Fruit fly (Drosophila melanogaster) whole organism, embryonic: Measurements from ENCODE around the gene TbCMF46.

Experiments used
- Ada2b ChIP-seq: fragments of 200-800 bp; sonication (Bioruptor generic); IDR thresholded peaks from 2 replicates; pipeline ENCODE4 v1.3.6; 2022; ENCODE audit warnings: missing biosample characterization, missing genetic modification characterization
- B-H2 ChIP-seq: fragments of 200-800 bp; sonication (Bioruptor generic); optimal IDR thresholded peaks from 2 replicates; lab custom pipeline; 2018; ENCODE audit warnings: missing biosample characterization, mild to moderate bottlenecking, missing genetic modification characterization
- CG10321 ChIP-seq: fragments of 200-800 bp; sonication (Bioruptor generic); IDR thresholded peaks from 2 replicates; pipeline ENCODE4 v1.3.6; 2022; ENCODE audit warnings: missing biosample characterization, missing genetic modification characterization
- CG11560 ChIP-seq: fragments of 200-800 bp; sonication (Bioruptor generic); IDR thresholded peaks from 3 replicates; pipeline ENCODE4 v1.3.6; 2022; ENCODE audit warnings: missing biosample characterization, missing genetic modification characterization
- CG13123 ChIP-seq: fragments of 200-800 bp; sonication (Bioruptor generic); optimal IDR thresholded peaks from 2 replicates; lab custom pipeline; 2016; ENCODE audit warnings: missing biosample characterization, missing genetic modification characterization
- CG13287 ChIP-seq: fragments of 200-800 bp; sonication (Bioruptor generic); IDR thresholded peaks from 2 replicates; pipeline ENCODE4 v1.3.6; 2022; ENCODE audit warnings: missing biosample characterization, missing genetic modification characterization; ENCODE audit not compliant: partially characterized antibody
- CG14014 ChIP-seq: fragments of 200-800 bp; sonication (Bioruptor generic); IDR thresholded peaks from 2 replicates; pipeline ENCODE4 v1.3.6; 2022; ENCODE audit warnings: missing biosample characterization, missing genetic modification characterization
- CG14050 ChIP-seq: fragments of 200-800 bp; sonication (Bioruptor generic); IDR thresholded peaks from 3 replicates; pipeline ENCODE4 v1.3.6; 2022; ENCODE audit warnings: missing biosample characterization, missing genetic modification characterization
- CG15601 ChIP-seq: fragments of 200-800 bp; sonication (Bioruptor generic); optimal IDR thresholded peaks from 3 replicates; lab custom pipeline; 2019; ENCODE audit warnings: missing biosample characterization, mild to moderate bottlenecking, missing genetic modification characterization, moderate library complexity
- CG1832 ChIP-seq: fragments of 200-800 bp; sonication (Bioruptor generic); optimal IDR thresholded peaks from 2 replicates; lab custom pipeline; 2017; ENCODE audit warnings: missing biosample characterization, mild to moderate bottlenecking, missing genetic modification characterization, inconsistent platforms
- CG31365 ChIP-seq: fragments of 200-800 bp; sonication (Bioruptor generic); optimal IDR thresholded peaks from 2 replicates; lab custom pipeline; 2018; ENCODE audit warnings: missing biosample characterization, mild to moderate bottlenecking, missing genetic modification characterization
- CG32532 ChIP-seq: fragments of 200-800 bp; sonication (Bioruptor generic); IDR thresholded peaks from 2 replicates; pipeline ENCODE4 v1.3.6; 2022; ENCODE audit warnings: missing biosample characterization, missing genetic modification characterization
- CG3995 ChIP-seq: fragments of 200-800 bp; sonication (Bioruptor generic); optimal IDR thresholded peaks from 3 replicates; lab custom pipeline; 2016; ENCODE audit warnings: missing biosample characterization, missing genetic modification characterization
- CG43689 ChIP-seq: fragments of 200-800 bp; sonication (Bioruptor generic); IDR thresholded peaks from 2 replicates; pipeline ENCODE4 v1.3.6; 2022; ENCODE audit warnings: missing biosample characterization, missing genetic modification characterization
- CG8281 ChIP-seq: fragments of 200-800 bp; sonication (Bioruptor generic); optimal IDR thresholded peaks from 2 replicates; lab custom pipeline; 2018; ENCODE audit warnings: missing biosample characterization, mild to moderate bottlenecking, missing genetic modification characterization, moderate library complexity
- CG8388 ChIP-seq: fragments of 200-800 bp; sonication (Bioruptor generic); optimal IDR thresholded peaks from 2 replicates; lab custom pipeline; 2019; ENCODE audit warnings: missing biosample characterization, mild to moderate bottlenecking, missing genetic modification characterization, moderate library complexity
- Camta ChIP-seq: fragments of 200-800 bp; sonication (Bioruptor generic); optimal IDR thresholded peaks from 2 replicates; lab custom pipeline; 2016; ENCODE audit warnings: missing biosample characterization, missing genetic modification characterization
- Chrac-16 ChIP-seq: fragments of 200-800 bp; sonication (Bioruptor generic); optimal IDR thresholded peaks from 3 replicates; lab custom pipeline; 2016; ENCODE audit warnings: missing biosample characterization, missing genetic modification characterization
- Dad ChIP-seq: fragments of 200-800 bp; sonication (Bioruptor generic); optimal IDR thresholded peaks from 3 replicates; lab custom pipeline; 2016; ENCODE audit warnings: missing biosample characterization, missing genetic modification characterization
- Dbx ChIP-seq: fragments of 200-800 bp; sonication (Bioruptor generic); IDR thresholded peaks from 3 replicates; pipeline ENCODE4 v1.3.6; 2022; ENCODE audit warnings: missing biosample characterization, missing genetic modification characterization
- Doc3 ChIP-seq: fragments of 200-800 bp; sonication (Bioruptor generic); IDR thresholded peaks from 3 replicates; pipeline ENCODE4 v1.3.6; 2022; ENCODE audit warnings: missing biosample characterization, missing genetic modification characterization; ENCODE audit not compliant: partially characterized antibody
- GATAe ChIP-seq: fragments of 200-800 bp; sonication (Bioruptor generic); conservative IDR thresholded peaks from 2 replicates; pipeline ENCODE4 v1.3.6; 2022; ENCODE audit warnings: missing biosample characterization, missing genetic modification characterization
- Gsc ChIP-seq: fragments of 200-800 bp; sonication (Bioruptor generic); IDR thresholded peaks from 2 replicates; pipeline ENCODE4 v1.3.6; 2022; ENCODE audit warnings: missing biosample characterization, missing genetic modification characterization
- Gug ChIP-seq: fragments of 200-800 bp; sonication (Bioruptor generic); IDR thresholded peaks from 4 replicates; pipeline ENCODE4 v1.3.6; 2022; ENCODE audit warnings: missing biosample characterization, missing genetic modification characterization
- HLH54F ChIP-seq: fragments of 200-800 bp; sonication (Bioruptor generic); optimal IDR thresholded peaks from 3 replicates; lab custom pipeline; 2016; ENCODE audit warnings: missing biosample characterization, missing genetic modification characterization
- Hmx ChIP-seq: fragments of 200-800 bp; sonication (Bioruptor generic); optimal IDR thresholded peaks from 2 replicates; lab custom pipeline; 2016; ENCODE audit warnings: missing biosample characterization, missing genetic modification characterization
- Kr ChIP-seq: fragments of 200-800 bp; sonication (Bioruptor generic); optimal IDR thresholded peaks from 2 replicates; lab custom pipeline; 2017; ENCODE audit warnings: missing biosample characterization, mild to moderate bottlenecking, missing genetic modification characterization
- Lim3 ChIP-seq: fragments of 200-800 bp; sonication (Bioruptor generic); IDR thresholded peaks from 2 replicates; pipeline ENCODE4 v1.3.6; 2022; ENCODE audit warnings: missing biosample characterization, missing genetic modification characterization
- MESR4 ChIP-seq: fragments of 200-800 bp; sonication (Bioruptor generic); optimal IDR thresholded peaks from 2 replicates; lab custom pipeline; 2018; ENCODE audit warnings: missing biosample characterization, mild to moderate bottlenecking, missing genetic modification characterization, moderate library complexity
- Med ChIP-seq: fragments of 200-800 bp; sonication (Bioruptor generic); peaks from one replicate; lab custom pipeline; 2016; ENCODE audit warnings: missing biosample characterization, missing genetic modification characterization, mild to moderate bottlenecking, inconsistent platforms, moderate library complexity
- Nf-YB ChIP-seq: fragments of 200-800 bp; sonication (Bioruptor generic); optimal IDR thresholded peaks from 3 replicates; lab custom pipeline; 2019; ENCODE audit warnings: missing biosample characterization, mild to moderate bottlenecking, missing genetic modification characterization, moderate library complexity
- Spps ChIP-seq: fragments of 200-800 bp; sonication (Bioruptor generic); optimal IDR thresholded peaks from 2 replicates; lab custom pipeline; 2018; ENCODE audit warnings: missing biosample characterization, mild to moderate bottlenecking, missing genetic modification characterization
- amos ChIP-seq: fragments of 200-800 bp; sonication (Bioruptor generic); IDR thresholded peaks from 2 replicates; pipeline ENCODE4 v1.3.6; 2022; ENCODE audit warnings: missing biosample characterization, missing genetic modification characterization; ENCODE audit not compliant: partially characterized antibody
- aop ChIP-seq: fragments of 200-800 bp; sonication (Bioruptor generic); IDR thresholded peaks from 2 replicates; pipeline ENCODE4 v1.3.6; 2022; ENCODE audit warnings: missing biosample characterization, missing genetic modification characterization
- az2 ChIP-seq: fragments of 200-800 bp; sonication (Bioruptor generic); optimal IDR thresholded peaks from 3 replicates; lab custom pipeline; 2016; ENCODE audit warnings: missing biosample characterization, missing genetic modification characterization
- bowl ChIP-seq: fragments of 200-800 bp; sonication (Bioruptor generic); IDR thresholded peaks from 2 replicates; pipeline ENCODE4 v1.3.6; 2022; ENCODE audit warnings: missing biosample characterization, missing genetic modification characterization
- cato ChIP-seq: fragments of 200-800 bp; sonication (Bioruptor generic); optimal IDR thresholded peaks from 2 replicates; lab custom pipeline; 2016; ENCODE audit warnings: missing biosample characterization, missing genetic modification characterization, borderline replicate concordance
- chinmo ChIP-seq: fragments of 200-800 bp; sonication (Bioruptor generic); IDR thresholded peaks from 4 replicates; pipeline ENCODE4 v1.3.6; 2022; ENCODE audit warnings: missing biosample characterization, missing genetic modification characterization; ENCODE audit not compliant: partially characterized antibody
- ci ChIP-seq: fragments of 200-800 bp; sonication (Bioruptor generic); IDR thresholded peaks from 3 replicates; pipeline ENCODE4 v1.3.6; 2022; ENCODE audit warnings: missing biosample characterization, missing genetic modification characterization
- dmrt11E ChIP-seq: fragments of 200-800 bp; sonication (Bioruptor generic); optimal IDR thresholded peaks from 3 replicates; lab custom pipeline; 2018; ENCODE audit warnings: missing biosample characterization, mild to moderate bottlenecking, missing genetic modification characterization, moderate library complexity
- fu2 ChIP-seq: fragments of 200-800 bp; sonication (Bioruptor generic); optimal IDR thresholded peaks from 2 replicates; lab custom pipeline; 2016; ENCODE audit warnings: missing biosample characterization, missing genetic modification characterization
- jumu ChIP-seq: fragments of 200-800 bp; sonication (Bioruptor generic); optimal IDR thresholded peaks from 3 replicates; lab custom pipeline; 2016; ENCODE audit warnings: missing biosample characterization, missing genetic modification characterization
- nom ChIP-seq: fragments of 200-800 bp; sonication (Bioruptor generic); optimal IDR thresholded peaks from 2 replicates; lab custom pipeline; 2017; ENCODE audit warnings: missing biosample characterization, missing genetic modification characterization, mild to moderate bottlenecking, moderate library complexity, missing genetic modification reagents
- psq ChIP-seq: fragments of 200-800 bp; sonication (Bioruptor generic); optimal IDR thresholded peaks from 2 replicates; lab custom pipeline; 2017; ENCODE audit warnings: missing biosample characterization, missing genetic modification characterization
- ro ChIP-seq: fragments of 200-800 bp; sonication (Bioruptor generic); IDR thresholded peaks from 2 replicates; pipeline ENCODE4 v1.3.6; 2022; ENCODE audit warnings: missing biosample characterization, missing genetic modification characterization
- sisA ChIP-seq: fragments of 200-800 bp; sonication (Bioruptor generic); IDR thresholded peaks from 2 replicates; pipeline ENCODE4 v1.3.6; 2022; ENCODE audit warnings: missing biosample characterization, missing genetic modification characterization
- slp2 ChIP-seq: fragments of 200-800 bp; sonication (Bioruptor generic); optimal IDR thresholded peaks from 2 replicates; lab custom pipeline; 2016; ENCODE audit warnings: missing biosample characterization, missing genetic modification characterization
- tio ChIP-seq: fragments of 200-800 bp; sonication (Bioruptor generic); optimal IDR thresholded peaks from 2 replicates; lab custom pipeline; 2017; ENCODE audit warnings: missing biosample characterization, missing genetic modification characterization, inconsistent platforms
- ttk ChIP-seq: fragments of 200-800 bp; sonication (Bioruptor generic); IDR thresholded peaks from 2 replicates; pipeline ENCODE4 v2.1.2; 2022; ENCODE audit warnings: missing biosample characterization, missing genetic modification characterization
- twi ChIP-seq: fragments of 200-800 bp; optimal IDR thresholded peaks from 2 replicates; lab custom pipeline; 2019; ENCODE audit warnings: missing biosample characterization, mild to moderate bottlenecking, missing genetic modification characterization, moderate library complexity
- usp ChIP-seq: fragments of >200 bp; optimal IDR thresholded peaks from 2 replicates; lab custom pipeline; 2017; ENCODE audit warnings: missing biosample characterization, missing genetic modification characterization
- zen2 ChIP-seq: fragments of 200-800 bp; sonication (Bioruptor generic); IDR thresholded peaks from 3 replicates; pipeline ENCODE4 v1.3.6; 2022; ENCODE audit warnings: missing biosample characterization, missing genetic modification characterization; ENCODE audit not compliant: partially characterized antibody
- zfh1 ChIP-seq: fragments of 200-800 bp; sonication (Bioruptor generic); IDR thresholded peaks from 3 replicates; pipeline ENCODE4 v1.3.6; 2022; ENCODE audit warnings: missing biosample characterization, missing genetic modification characterization

The TbCMF46 gene

DNA sequence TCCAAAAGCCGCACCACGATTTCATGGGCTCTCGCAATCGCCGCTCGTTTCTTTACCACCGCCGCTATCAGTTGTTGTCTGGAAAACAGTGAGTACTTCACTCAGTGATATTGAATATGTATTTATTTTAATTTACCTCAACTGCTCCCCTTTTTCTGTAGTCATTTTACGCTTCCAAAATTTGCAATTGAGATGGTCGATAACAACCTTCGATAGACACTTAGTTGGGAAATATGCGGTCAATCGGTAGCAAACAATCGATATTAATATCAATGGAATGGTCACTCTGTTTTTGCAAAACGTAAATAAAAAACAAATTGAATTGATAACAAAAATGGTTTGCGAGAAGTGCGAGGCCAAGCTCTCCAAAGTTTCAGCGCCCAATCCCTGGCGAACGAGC lies 34.1 kb downstream of the TbCMF46 start, which contains the start of the genes CG34183 and CG4537 (continued):
- no peak for TF ChIP-seq CG15601 (tag; lab: Kevin White, UChicago)
- TF ChIP-seq Doc3 (GFP tag; lab: Robert Waterston, UW): peak; percentile 90
- TF ChIP-seq sisA (GFP tag; lab: Robert Waterston, UW): no peak
- TF ChIP-seq CG8281 (tag; lab: Kevin White, UChicago): no peak
- TF ChIP-seq CG14050: no peak
- no peak for TF ChIP-seq CG32532 (GFP tag; lab: Robert Waterston, UW)
- peak; percentile 94 for TF ChIP-seq chinmo
- no peak for TF ChIP-seq CG1832 (GFP tag; lab: Kevin White, UChicago)
- no peak for TF ChIP-seq usp (GFP tag; lab: Kevin White, UChicago)
- TF ChIP-seq CG3995 (GFP tag; lab: Kevin White, UChicago): no peak
- TF ChIP-seq CG8388 (GFP tag; lab: Kevin White, UChicago): no peak
- TF ChIP-seq nom: no peak
- no peak for TF ChIP-seq ro (GFP tag; lab: Robert Waterston, UW)
- no peak for TF ChIP-seq ttk (GFP tag; lab: Robert Waterston, UW)
- TF ChIP-seq CG14014 (GFP tag; lab: Robert Waterston, UW): no peak
- TF ChIP-seq Nf-YB (GFP tag; lab: Kevin White, UChicago): no peak
- peak; percentile 93 for TF ChIP-seq zen2
- TF ChIP-seq MESR4 (GFP tag; lab: Kevin White, UChicago): peak; percentile 74
- TF ChIP-seq CG43689 (GFP tag; lab: Robert Waterston, UW): no peak
- TF ChIP-seq CG11560 (tag; lab: Robert Waterston, UW): no peak
- no peak for TF ChIP-seq CG10321 (GFP tag; lab: Robert Waterston, UW)
- TF ChIP-seq Gug: no peak
- no peak for TF ChIP-seq slp2 (GFP tag; lab: Kevin White, UChicago)
- TF ChIP-seq Kr: no peak
- TF ChIP-seq dmrt11E (tag; lab: Kevin White, UChicago): no peak
- TF ChIP-seq CG13123 (GFP tag; lab: Kevin White, UChicago): no peak
- TF ChIP-seq zfh1 (GFP tag; lab: Robert Waterston, UW): no peak
- no peak for TF ChIP-seq HLH54F
- no peak for TF ChIP-seq tio (GFP tag; lab: Kevin White, UChicago)
- TF ChIP-seq bowl (GFP tag; lab: Robert Waterston, UW): no peak
- TF ChIP-seq CG31365 (tag; lab: Kevin White, UChicago): no peak
- no peak for TF ChIP-seq Chrac-16 (GFP tag; lab: Kevin White, UChicago)
- no peak for TF ChIP-seq psq (GFP tag; lab: Kevin White, UChicago)
- TF ChIP-seq GATAe (GFP tag; lab: Robert Waterston, UW): no peak
- no peak for TF ChIP-seq B-H2 (GFP tag; lab: Kevin White, UChicago)
- TF ChIP-seq Hmx: no peak
- TF ChIP-seq Gsc: no peak
- TF ChIP-seq Spps (tag; lab: Kevin White, UChicago): no peak
- peak; percentile 93 for TF ChIP-seq amos
- no peak for TF ChIP-seq Lim3 (GFP tag; lab: Robert Waterston, UW)
- peak; percentile 11 for TF ChIP-seq Dad (GFP tag; lab: Kevin White, UChicago)
- TF ChIP-seq jumu (GFP tag; lab: Kevin White, UChicago): no peak
- no peak for TF ChIP-seq Camta (GFP tag; lab: Kevin White, UChicago)
- TF ChIP-seq twi: no peak
- TF ChIP-seq CG13287 (GFP tag; lab: Robert Waterston, UW): peak; percentile 96
- TF ChIP-seq ci: peak; percentile 13; the same call in 1 of the 3 replicates
- no peak for TF ChIP-seq cato
- no peak for TF ChIP-seq Dbx (GFP tag; lab: Robert Waterston, UW)
- TF ChIP-seq fu2: no peak
- no peak for TF ChIP-seq aop
- no peak for TF ChIP-seq Ada2b (GFP tag; lab: Robert Waterston, UW)
- TF ChIP-seq az2 (GFP tag; lab: Kevin White, UChicago): no peak
- no peak for TF ChIP-seq Med
